Worm (Caenorhabditis elegans) whole organism, L3 larva: ENCODE data around the gene C39E9.7.

ENCODE experiments used
- R02D3.7 ChIP-seq: fragments of 150-350 bp; optimal IDR thresholded peaks from 2 replicates; lab custom pipeline; 2014; ENCODE audit warnings: missing biosample characterization, missing genetic modification characterization
- ZK546.5 ChIP-seq: sonication (generic microtip); optimal IDR thresholded peaks from 2 replicates; lab custom pipeline; 2017; ENCODE audit warnings: missing biosample characterization, missing genetic modification characterization
- aly-2 ChIP-seq: fragments of 150-350 bp; optimal IDR thresholded peaks from 2 replicates; lab custom pipeline; 2014; ENCODE audit warnings: missing biosample characterization, missing genetic modification characterization
- ama-1 ChIP-seq: fragments of 150-350 bp; optimal IDR thresholded peaks from 2 replicates; lab custom pipeline; 2018
- ceh-28 ChIP-seq: fragments of 150-350 bp; optimal IDR thresholded peaks from 2 replicates; lab custom pipeline; 2014; ENCODE audit warnings: missing biosample characterization, missing genetic modification reagents, missing genetic modification characterization
- ceh-82 ChIP-seq: fragments of 150-350 bp; optimal IDR thresholded peaks from 2 replicates; lab custom pipeline; 2014; ENCODE audit warnings: missing biosample characterization, missing genetic modification characterization
- egl-27 ChIP-seq: sonication (generic microtip); optimal IDR thresholded peaks from 4 replicates; lab custom pipeline; 2017; ENCODE audit warnings: missing biosample characterization, missing genetic modification reagents, missing genetic modification characterization
- egl-5 ChIP-seq: fragments of 150-350 bp; optimal IDR thresholded peaks from 2 replicates; lab custom pipeline; 2017; ENCODE audit warnings: missing biosample characterization, missing genetic modification reagents, missing genetic modification characterization, inconsistent platforms
- elt-1 ChIP-seq: fragments of 150-350 bp; optimal IDR thresholded peaks from 2 replicates; lab custom pipeline; 2014; ENCODE audit warnings: missing biosample characterization, missing genetic modification characterization
- elt-2 ChIP-seq: sonication (generic microtip); optimal IDR thresholded peaks from 2 replicates; lab custom pipeline; 2016; ENCODE audit warnings: missing genetic modification reagents, mild to moderate bottlenecking, missing genetic modification characterization, missing compliant biosample characterization
- elt-3 ChIP-seq, 3 experiments: fragments of 150-350 bp in 1 of 3; sonication (generic microtip) in 2 of 3; optimal IDR thresholded peaks; 2 replicates in 2 of 3; 4 replicates in 1 of 3; lab custom pipeline; 2014 to 2017; ENCODE audit warnings: missing biosample characterization in 3 of 3, missing genetic modification characterization in 3 of 3
- fkh-10 ChIP-seq: sonication (generic microtip); optimal IDR thresholded peaks from 2 replicates; lab custom pipeline; 2017; ENCODE audit warnings: missing biosample characterization, missing genetic modification reagents, missing genetic modification characterization
- fkh-2 ChIP-seq: fragments of 150-350 bp; optimal IDR thresholded peaks from 2 replicates; lab custom pipeline; 2014; ENCODE audit warnings: missing biosample characterization, missing genetic modification reagents, missing genetic modification characterization
- hmg-11 ChIP-seq: sonication (generic microtip); optimal IDR thresholded peaks from 2 replicates; lab custom pipeline; 2016; ENCODE audit warnings: missing genetic modification characterization, missing compliant biosample characterization
- lin-15B ChIP-seq: fragments of 150-350 bp; optimal IDR thresholded peaks from 2 replicates; lab custom pipeline; 2014; ENCODE audit warnings: missing biosample characterization, missing genetic modification characterization
- lin-39 ChIP-seq: fragments of 150-350 bp; optimal IDR thresholded peaks from 2 replicates; lab custom pipeline; 2018; ENCODE audit warnings: missing biosample characterization, missing genetic modification reagents, missing genetic modification characterization
- lsy-12 ChIP-seq: sonication (generic microtip); optimal IDR thresholded peaks from 2 replicates; lab custom pipeline; 2016; ENCODE audit warnings: mild to moderate bottlenecking, missing genetic modification characterization, missing compliant biosample characterization
- mdl-1 ChIP-seq: fragments of 150-350 bp; optimal IDR thresholded peaks from 2 replicates; lab custom pipeline; 2014; ENCODE audit warnings: missing biosample characterization, missing genetic modification characterization
- nfya-1 ChIP-seq: sonication (generic microtip); optimal IDR thresholded peaks from 2 replicates; lab custom pipeline; 2017; ENCODE audit warnings: missing genetic modification characterization, mild to moderate bottlenecking, missing compliant biosample characterization, antibody characterized with exemption, moderate library complexity; ENCODE audit not compliant: insufficient read depth
- nhr-11 ChIP-seq: fragments of 150-350 bp; optimal IDR thresholded peaks from 2 replicates; lab custom pipeline; 2014; ENCODE audit warnings: missing biosample characterization, missing genetic modification characterization
- nhr-23 ChIP-seq: fragments of 150-350 bp; optimal IDR thresholded peaks from 2 replicates; lab custom pipeline; 2014; ENCODE audit warnings: missing biosample characterization, missing genetic modification reagents, missing genetic modification characterization
- nhr-28 ChIP-seq: fragments of 150-350 bp; optimal IDR thresholded peaks from 2 replicates; lab custom pipeline; 2014; ENCODE audit warnings: missing biosample characterization, missing genetic modification characterization
- nhr-43 ChIP-seq: sonication (generic microtip); optimal IDR thresholded peaks from 2 replicates; lab custom pipeline; 2016; ENCODE audit warnings: mild to moderate bottlenecking, missing genetic modification characterization, missing compliant biosample characterization; ENCODE audit not compliant: poor library complexity, severe bottlenecking
- nhr-67 ChIP-seq: fragments of 150-350 bp; optimal IDR thresholded peaks from 2 replicates; lab custom pipeline; 2014; ENCODE audit warnings: missing biosample characterization, missing genetic modification characterization
- nhr-77 ChIP-seq: fragments of 150-350 bp; optimal IDR thresholded peaks from 2 replicates; lab custom pipeline; 2014; ENCODE audit warnings: missing biosample characterization, missing genetic modification characterization
- pha-4 ChIP-seq: fragments of 150-350 bp; optimal IDR thresholded peaks from 2 replicates; lab custom pipeline; 2014; ENCODE audit warnings: missing biosample characterization, missing genetic modification reagents, missing genetic modification characterization
- pqm-1 ChIP-seq: fragments of 150-350 bp; optimal IDR thresholded peaks from 2 replicates; lab custom pipeline; 2017; ENCODE audit warnings: missing biosample characterization, missing genetic modification characterization, inconsistent platforms
- sea-2 ChIP-seq: fragments of 150-350 bp; sonication (generic microtip); optimal IDR thresholded peaks from 4 replicates; lab custom pipeline; 2014; ENCODE audit warnings: missing biosample characterization, missing genetic modification reagents, missing genetic modification characterization
- snpc-4 ChIP-seq: fragments of 150-350 bp; optimal IDR thresholded peaks from 2 replicates; lab custom pipeline; 2014; ENCODE audit warnings: missing biosample characterization, missing genetic modification characterization
- unc-39 ChIP-seq: sonication (generic microtip); optimal IDR thresholded peaks from 4 replicates; lab custom pipeline; 2017; ENCODE audit warnings: missing biosample characterization, missing genetic modification characterization
- zag-1 ChIP-seq: fragments of 150-350 bp; optimal IDR thresholded peaks from 2 replicates; lab custom pipeline; 2014; ENCODE audit warnings: missing biosample characterization, missing genetic modification characterization
- ztf-11 ChIP-seq: fragments of 150-350 bp; optimal IDR thresholded peaks from 2 replicates; lab custom pipeline; 2014; ENCODE audit warnings: missing biosample characterization, missing genetic modification characterization
- ztf-4 ChIP-seq: fragments of 150-350 bp; optimal IDR thresholded peaks from 2 replicates; lab custom pipeline; 2014; ENCODE audit warnings: missing biosample characterization, missing genetic modification characterization

The C39E9.7 gene

ce11 chrIV:13076620-13077019, at the start of gene C39E9.7:
TSS of gene C39E9.7 (minus strand) at chrIV:13076720.
- no peak for TF ChIP-seq nhr-67
- TF ChIP-seq mdl-1 = no peak
- TF ChIP-seq lin-15B (tag; lab: Kevin White, UChicago) = no peak
- no peak for TF ChIP-seq ama-1
- TF ChIP-seq sea-2 (GFP tag; lab: Kevin White, UChicago) = no peak
- TF ChIP-seq elt-3 (tag; optimal IDR thresholded peaks at IDR 0.05; lab: Kevin White, UChicago) = no peak
- no peak for TF ChIP-seq snpc-4 (tag; lab: Kevin White, UChicago)
- no peak for TF ChIP-seq aly-2 (tag; lab: Kevin White, UChicago)
- no peak for TF ChIP-seq egl-5 (tag; lab: Kevin White, UChicago)
- no peak for TF ChIP-seq pha-4 (tag; lab: Kevin White, UChicago)
- TF ChIP-seq nhr-77 (tag; lab: Kevin White, UChicago) = no peak
- TF ChIP-seq nhr-28 = no peak

ce11 chrIV:13125999-13126398, 49.5 kb upstream of the C39E9.7 start:
- no peak for TF ChIP-seq elt-1
- no peak for TF ChIP-seq nhr-43 (tag; lab: Kevin White, UChicago)
- TF ChIP-seq nhr-11 (tag; lab: Kevin White, UChicago) = no peak
- TF ChIP-seq unc-39 (tag; lab: Kevin White, UChicago) = no peak
- TF ChIP-seq aly-2 (tag; lab: Kevin White, UChicago) = no peak
- TF ChIP-seq pqm-1 (tag; lab: Kevin White, UChicago) = no peak
- no peak for TF ChIP-seq nhr-28
- TF ChIP-seq egl-5 (tag; lab: Kevin White, UChicago) = no peak
- no peak for TF ChIP-seq ztf-4 (tag; lab: Kevin White, UChicago)
- TF ChIP-seq sea-2 (GFP tag; lab: Kevin White, UChicago) = no peak
- no peak for TF ChIP-seq ceh-82 (tag; lab: Kevin White, UChicago)
- TF ChIP-seq ama-1 = no peak
- no peak for TF ChIP-seq snpc-4 (tag; lab: Kevin White, UChicago)
- TF ChIP-seq pha-4 (tag; lab: Kevin White, UChicago) = no peak
- TF ChIP-seq fkh-10 (GFP tag; lab: Kevin White, UChicago) = no peak
- no peak for TF ChIP-seq hmg-11 (tag; lab: Kevin White, UChicago)
- no peak for TF ChIP-seq egl-27 (tag; lab: Kevin White, UChicago)
- TF ChIP-seq, all 47 proteins: peak for 0

- TF ChIP-seq fkh-10 (GFP tag; lab: Kevin White, UChicago) (no peak), elt-3 (tag; optimal IDR thresholded peaks at IDR 0.05; lab: Kevin White, UChicago) (no peak), nhr-67 (no peak), ztf-4 (tag; lab: Kevin White, UChicago) (no peak), zag-1 (no peak), ceh-82 (tag; lab: Kevin White, UChicago) (no peak), nhr-11 (tag; lab: Kevin White, UChicago) (no peak), nfya-1 (tag; lab: Kevin White, UChicago) (no peak), ztf-11 (tag; lab: Kevin White, UChicago) (no peak), R02D3.7 (no peak), elt-2 (no peak), ZK546.5 (tag; lab: Kevin White, UChicago) (no peak), nhr-28 (no peak), lsy-12 (tag; lab: Kevin White, UChicago) (no peak), nhr-23 (tag; lab: Kevin White, UChicago) (no peak), fkh-2 (tag; lab: Kevin White, UChicago) (no peak)
- TF ChIP-seq, all 47 proteins: peak for 0
These were observed 44.9 kb upstream of the C39E9.7 start for ce11 chrIV:13121396-13121795.

DNA sequence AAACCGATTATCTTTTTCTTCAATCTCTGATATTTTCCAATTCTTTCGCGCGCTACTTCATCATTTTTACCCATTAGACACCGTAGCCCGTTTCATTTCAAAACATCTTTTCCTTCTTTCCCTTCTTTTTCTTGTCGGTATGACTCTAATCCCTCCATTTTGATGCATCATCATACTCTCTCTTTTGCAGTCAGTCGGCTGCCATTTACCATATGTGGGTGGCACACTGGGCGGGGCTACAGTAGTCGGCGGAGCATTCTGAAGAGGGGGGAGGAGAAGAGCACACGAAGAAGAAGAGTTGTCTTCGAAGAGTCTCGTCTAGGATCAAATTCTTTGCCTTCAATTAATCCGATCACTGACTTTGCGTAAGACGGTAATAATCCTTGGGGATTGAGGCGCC, 42.3 kb upstream of the C39E9.7 start, which contains the start of gene unc-30:
unc-30 (plus strand) TSS at position 184 of the 400 bp plus-strand sequence.
- peak; percentile 58 for TF ChIP-seq nfya-1 (tag; lab: Kevin White, UChicago)
- no peak for TF ChIP-seq ama-1
- no peak for TF ChIP-seq unc-39 (tag; lab: Kevin White, UChicago)
- TF ChIP-seq lin-39 (tag; lab: Kevin White, UChicago) = peak; percentile 34

- TF ChIP-seq ceh-28 (tag; lab: Kevin White, UChicago) = no peak
- no peak for TF ChIP-seq ama-1
- no peak for TF ChIP-seq lin-15B (tag; lab: Kevin White, UChicago)
- no peak for TF ChIP-seq lsy-12 (tag; lab: Kevin White, UChicago)
- TF ChIP-seq, all 47 proteins: peak for 0
These were observed 40.2 kb upstream of the C39E9.7 start for ce11 chrIV:13116679-13117078.
